Worm (Caenorhabditis elegans) whole organism, midembryonic: ENCODE data around the gene sre-11.

Source experiments
- cog-1 ChIP-seq: sonication (generic microtip); optimal IDR thresholded peaks from 2 replicates; lab custom pipeline; 2016; ENCODE audit warnings: missing genetic modification characterization, missing compliant biosample characterization
- flt-1 ChIP-seq: fragments of 200-800 bp; sonication (Bioruptor generic); IDR thresholded peaks from 2 replicates; pipeline ENCODE4 v1.3.6; 2022; ENCODE audit warnings: missing genetic modification characterization, missing compliant biosample characterization
- klf-2 ChIP-seq: fragments of 200-800 bp; sonication (Bioruptor generic); conservative IDR thresholded peaks from 2 replicates; pipeline ENCODE4 v1.3.6; 2022; ENCODE audit warnings: missing genetic modification reagents, missing genetic modification characterization, missing compliant biosample characterization
- med-1 ChIP-seq: sonication (generic microtip); optimal IDR thresholded peaks from 2 replicates; lab custom pipeline; 2017; ENCODE audit warnings: missing genetic modification characterization, mild to moderate bottlenecking, missing compliant biosample characterization, antibody characterized with exemption, missing genetic modification reagents; ENCODE audit not compliant: insufficient read depth
- tab-1 ChIP-seq: fragments of 200-800 bp; sonication (Bioruptor generic); IDR thresholded peaks from 2 replicates; pipeline ENCODE4 v1.3.6; 2022; ENCODE audit warnings: missing genetic modification characterization, missing compliant biosample characterization
- ztf-29 ChIP-seq: fragments of 200-800 bp; sonication (Bioruptor generic); IDR thresholded peaks from 2 replicates; pipeline ENCODE4 v1.3.6; 2022; ENCODE audit warnings: missing genetic modification reagents, missing genetic modification characterization, missing compliant biosample characterization

DNA sequence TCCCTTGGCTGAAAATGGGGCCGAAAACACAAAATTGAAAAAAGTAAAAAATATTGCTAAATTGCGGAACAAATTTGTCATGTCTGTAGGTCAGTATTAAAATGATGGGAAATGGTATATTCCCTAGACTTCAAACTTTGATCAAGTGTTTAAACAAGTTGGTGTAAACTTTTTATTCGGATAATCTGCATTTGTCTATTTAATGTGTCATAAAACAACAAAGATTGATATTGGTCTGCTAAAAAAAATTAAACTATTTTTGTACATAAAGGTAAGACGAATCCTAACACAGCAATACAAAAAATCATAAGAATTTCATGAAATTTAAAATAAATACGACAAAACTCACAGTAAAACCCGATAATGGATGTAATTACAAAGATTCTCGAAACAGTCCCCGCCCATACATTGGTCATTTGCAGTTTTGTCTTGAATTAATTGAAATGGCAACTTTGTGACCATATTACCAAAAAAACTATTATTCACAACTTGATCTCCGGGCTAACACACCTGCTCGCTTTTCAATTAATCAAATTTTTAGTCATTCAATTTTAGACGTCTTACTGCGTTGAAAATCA lies 40.3 kb upstream of the sre-11 start, which contains the start of the genes ZK105.6 and ZK105.8:
- no peak for TF ChIP-seq ztf-29
- no peak for TF ChIP-seq tab-1 (GFP tag; lab: Robert Waterston, UW)
- no peak for TF ChIP-seq klf-2 (GFP tag; lab: Robert Waterston, UW)
- no peak for TF ChIP-seq flt-1 (GFP tag; lab: Robert Waterston, UW)
- TF ChIP-seq cog-1 (tag; lab: Kevin White, UChicago): no peak
- no peak for TF ChIP-seq med-1 (GFP tag; lab: Kevin White, UChicago)
